Fruit fly (Drosophila melanogaster): ENCODE measurements around the gene Alp9.

Alp9 gene

DNA sequence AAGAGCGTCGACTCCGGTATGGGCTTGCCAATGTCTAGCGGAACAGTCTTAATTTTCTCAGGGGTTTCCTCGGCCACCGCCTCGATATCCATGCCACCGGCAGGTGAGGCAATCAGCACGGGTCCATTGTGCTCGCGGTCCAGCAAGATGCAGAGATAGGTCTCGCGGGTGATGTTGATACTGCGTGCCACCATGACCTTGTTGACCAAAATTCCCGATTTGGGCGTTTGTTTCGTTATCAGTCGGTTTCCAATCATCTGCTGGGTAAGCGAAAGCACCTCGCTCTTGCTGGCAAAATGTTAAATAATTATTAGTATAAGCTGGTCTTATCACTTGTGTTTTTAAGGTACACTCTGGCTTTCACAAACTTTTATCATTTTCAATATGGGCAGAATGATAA is 32.8 kb upstream of the Alp9 start:
- TF ChIP-seq vri (GFP tag; optimal IDR thresholded peaks at IDR 0.05) = no peak
- no peak for TF ChIP-seq OdsH (GFP tag; optimal IDR thresholded peaks at IDR 0.05)
- peak; percentile 97 for TF ChIP-seq svp (GFP tag)

DNA sequence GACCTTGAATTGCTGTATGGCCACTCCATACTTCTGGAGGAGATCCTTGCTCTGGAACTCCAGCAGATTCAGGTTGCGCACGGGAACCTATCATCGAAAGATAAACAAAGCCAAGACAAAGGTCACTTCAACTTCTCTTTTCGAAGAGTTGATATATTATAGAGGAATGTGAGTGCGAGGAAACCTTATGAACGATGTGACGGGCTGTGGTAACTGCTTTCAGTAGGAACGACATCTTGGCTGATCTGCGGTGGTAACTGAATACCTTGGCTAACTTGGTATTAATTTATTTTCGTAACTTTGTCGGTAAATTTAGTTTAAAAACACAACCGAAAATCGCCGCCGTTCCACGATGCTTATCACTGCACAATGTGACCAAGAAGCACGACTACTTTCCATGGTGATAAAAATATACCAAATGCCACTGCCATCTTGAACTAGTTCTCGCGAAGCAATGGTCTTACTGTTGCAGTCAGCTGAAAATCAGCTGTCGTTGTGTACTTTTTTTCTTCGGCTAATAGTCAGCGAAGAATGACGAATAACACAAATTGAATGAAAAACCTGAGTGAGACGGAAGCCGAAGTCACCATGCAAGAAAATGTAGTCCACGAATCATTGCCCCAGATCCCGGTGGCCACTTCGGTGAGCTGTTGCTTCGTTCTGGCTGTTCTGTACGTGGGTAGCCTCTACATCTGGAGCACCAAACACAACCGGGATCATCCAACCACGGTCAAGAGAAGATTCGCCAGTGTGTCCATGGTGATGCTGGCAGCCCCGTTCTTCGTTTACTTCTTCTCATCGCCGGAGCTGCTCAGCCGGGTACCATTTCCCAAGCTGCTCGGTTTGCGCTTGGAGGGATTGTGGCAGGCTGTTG is 31.8 kb upstream of the Alp9 start, which contains the start of the genes ScsbetaG and Sras:
Gene ScsbetaG (minus strand): TSS at position 383 of the 874 bp plus-strand sequence.
Gene Sras (plus strand): TSS at position 466 of the 874 bp plus-strand sequence.
- TF ChIP-seq CG32006 (GFP tag; optimal IDR thresholded peaks at IDR 0.05) (no peak), svp (GFP tag) (peak; percentile 75), Sox14 (GFP tag; optimal IDR thresholded peaks at IDR 0.05) (peak; percentile 45), CG4318 (GFP tag; optimal IDR thresholded peaks at IDR 0.05) (no peak), Sox102F (GFP tag; optimal IDR thresholded peaks at IDR 0.05) (no peak), CG15336 (GFP tag; IDR thresholded peaks at IDR 0.05) (no peak; the same call in 1 of the 2 replicates), esn (GFP tag; optimal IDR thresholded peaks at IDR 0.05) (peak; percentile 3), CG8119 (GFP tag; IDR thresholded peaks at IDR 0.05) (no peak), fkh (GFP tag; optimal IDR thresholded peaks at IDR 0.05) (peak; percentile 69), CG6808 (GFP tag; optimal IDR thresholded peaks at IDR 0.05) (no peak)

DNA sequence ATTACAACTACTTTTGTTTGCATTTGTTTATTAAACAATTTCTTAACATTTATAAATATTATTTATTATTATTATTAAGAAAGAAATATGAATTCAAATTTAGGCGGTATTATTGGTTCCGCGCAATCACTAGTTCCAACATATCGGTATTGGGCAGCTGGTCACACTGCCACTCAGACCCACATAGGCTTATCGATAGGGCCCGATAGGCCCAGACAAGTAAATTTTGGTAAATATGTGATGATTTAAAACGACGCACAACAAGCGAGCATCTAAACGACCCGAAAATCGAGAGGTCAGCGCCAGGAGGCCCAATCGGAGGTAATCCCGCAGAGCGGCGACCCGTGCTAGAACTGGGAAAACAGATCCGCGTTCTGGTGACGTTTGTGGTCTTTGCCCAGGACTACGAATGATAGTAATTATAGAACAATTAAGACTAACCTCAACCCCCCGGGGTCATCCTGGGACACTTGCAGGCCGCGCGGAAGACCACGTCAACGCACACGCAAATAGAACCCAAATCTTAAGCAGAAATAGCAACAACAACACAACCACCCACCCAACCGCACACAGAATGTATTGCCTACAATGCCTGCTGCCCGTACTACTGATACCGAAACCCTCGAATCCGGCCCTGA is 30.2 kb upstream of the Alp9 start, which contains the start of gene bc10:
Gene bc10 (plus strand): TSS at position 181 of the 638 bp plus-strand sequence.
- TF ChIP-seq Sox14 (GFP tag; optimal IDR thresholded peaks at IDR 0.05) (peak; percentile 3), CG16779 (tag; optimal IDR thresholded peaks at IDR 0.05) (no peak), CG10669 (GFP tag; optimal IDR thresholded peaks at IDR 0.05) (no peak), CG8119 (GFP tag; IDR thresholded peaks at IDR 0.05) (no peak), CG15336 (GFP tag; IDR thresholded peaks at IDR 0.05) (no peak), fkh (GFP tag; optimal IDR thresholded peaks at IDR 0.05) (peak; percentile 37), Gug (GFP tag; IDR thresholded peaks at IDR 0.05) (no peak), svp (GFP tag) (peak; percentile 88), CG6808 (GFP tag; optimal IDR thresholded peaks at IDR 0.05) (no peak), Ets21C (GFP tag; optimal IDR thresholded peaks at IDR 0.05) (no peak), Hr38 (GFP tag; optimal IDR thresholded peaks at IDR 0.05) (no peak), Eip78C (GFP tag) (peak; percentile 55)

DNA sequence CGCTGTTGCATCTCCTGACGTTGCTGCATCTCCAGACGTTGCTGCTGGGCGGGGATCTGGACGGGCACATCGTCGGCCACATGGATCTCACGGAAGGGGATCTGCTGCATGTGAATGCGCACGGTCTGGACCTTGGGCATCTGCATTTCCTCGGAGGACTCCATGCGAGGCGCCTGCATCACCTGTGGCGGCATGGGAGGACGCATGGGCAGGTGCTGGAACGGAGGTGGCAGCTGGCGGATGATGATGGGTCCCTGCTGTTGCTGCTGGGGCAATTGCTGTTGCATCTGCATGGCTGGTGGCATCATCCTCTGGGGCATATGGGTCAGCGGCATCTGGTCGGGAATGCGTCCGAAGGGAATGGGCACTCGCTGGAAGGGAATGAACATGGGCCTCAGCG is 27.0 kb upstream of the Alp9 start:
- no peak for TF ChIP-seq spab (GFP tag; optimal IDR thresholded peaks at IDR 0.05)
- no peak for TF ChIP-seq eg (GFP tag; IDR thresholded peaks at IDR 0.05)
- no peak for TF ChIP-seq Blimp-1 (GFP tag; optimal IDR thresholded peaks at IDR 0.05)
- TF ChIP-seq dac (GFP tag; optimal IDR thresholded peaks at IDR 0.05) = no peak
- no peak for TF ChIP-seq CG3032 (tag; optimal IDR thresholded peaks at IDR 0.05)
- TF ChIP-seq CG11294 (GFP tag; IDR thresholded peaks at IDR 0.05) = no peak
- TF ChIP-seq CG6792 (GFP tag; optimal IDR thresholded peaks at IDR 0.05) = no peak
- TF ChIP-seq Hr4 (GFP tag; optimal IDR thresholded peaks at IDR 0.05) = no peak

DNA sequence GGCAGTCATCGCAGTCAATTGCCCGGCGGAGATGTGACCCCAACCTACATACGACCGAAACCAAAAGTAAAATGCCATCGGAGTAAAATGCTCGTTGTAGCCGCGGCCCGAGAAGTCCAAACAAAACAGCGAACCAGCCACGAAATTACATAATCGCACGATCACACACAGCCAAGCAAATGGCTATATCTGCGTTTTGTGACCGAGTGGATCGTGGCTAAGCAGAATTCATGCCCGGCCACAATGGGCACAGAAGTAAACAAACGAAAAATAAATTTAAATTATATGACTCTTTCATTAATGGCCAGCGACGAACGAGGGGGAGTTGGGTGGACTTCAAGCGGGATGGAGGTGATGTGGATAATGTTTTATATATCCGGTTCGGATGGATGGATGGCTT is 25.6 kb upstream of the Alp9 start:
- no peak for TF ChIP-seq dsx (GFP tag; optimal IDR thresholded peaks at IDR 0.05; ENCODE audit: poor library complexity, severe bottlenecking)
- no peak for TF ChIP-seq Blimp-1 (GFP tag; optimal IDR thresholded peaks at IDR 0.05)
- no peak for TF ChIP-seq CG10669 (GFP tag; optimal IDR thresholded peaks at IDR 0.05)
- TF ChIP-seq vri (GFP tag; optimal IDR thresholded peaks at IDR 0.05) = peak; percentile 30
- no peak for TF ChIP-seq Ets21C (GFP tag; optimal IDR thresholded peaks at IDR 0.05)
- no peak for TF ChIP-seq Ets96B (tag; optimal IDR thresholded peaks at IDR 0.05)
- TF ChIP-seq eg (GFP tag; IDR thresholded peaks at IDR 0.05) = 0 out of 3 replicates have a peak, but pooled peaks have one; percentile 11
- TF ChIP-seq Hr39 (GFP tag; optimal IDR thresholded peaks at IDR 0.05) = no peak
- TF ChIP-seq CG6792 (GFP tag; optimal IDR thresholded peaks at IDR 0.05) = no peak
- no peak for TF ChIP-seq CG15336 (GFP tag; IDR thresholded peaks at IDR 0.05)
- no peak for TF ChIP-seq salr (GFP tag; optimal IDR thresholded peaks at IDR 0.05)
- no peak for TF ChIP-seq CG32006 (GFP tag; optimal IDR thresholded peaks at IDR 0.05)
- no peak for TF ChIP-seq fd59A (GFP tag; optimal IDR thresholded peaks at IDR 0.05)
- no peak for TF ChIP-seq lz (GFP tag; optimal IDR thresholded peaks at IDR 0.05)
- no peak for TF ChIP-seq Sox15 (GFP tag; optimal IDR thresholded peaks at IDR 0.05)
- no peak for TF ChIP-seq spab (GFP tag; optimal IDR thresholded peaks at IDR 0.05)
- no peak for TF ChIP-seq cyc (GFP tag; optimal IDR thresholded peaks at IDR 0.05)
- peak; percentile 48 for TF ChIP-seq Eip78C (GFP tag)
